Fruit fly (Drosophila melanogaster) whole organism, embryonic: ENCODE data around the gene Cpr67Fb.
A peak's percentile ranks its signal among the peaks of the same experiment; 100 is the strongest.

ENCODE experiments used
- Aef1 ChIP-seq: fragments of 200-800 bp; sonication (Bioruptor generic); IDR thresholded peaks from 3 replicates; pipeline ENCODE4 v1.3.6; 2022; ENCODE audit warnings: missing biosample characterization, missing genetic modification characterization
- Antp ChIP-seq: fragments of 200-800 bp; sonication (Bioruptor generic); optimal IDR thresholded peaks from 3 replicates; lab custom pipeline; 2016; ENCODE audit warnings: missing biosample characterization, missing genetic modification characterization
- Atf6 ChIP-seq: fragments of 200-800 bp; sonication (Bioruptor generic); IDR thresholded peaks from 2 replicates; pipeline ENCODE4 v1.3.6; 2022; ENCODE audit warnings: missing biosample characterization, missing genetic modification characterization
- B-H1 ChIP-seq: fragments of 200-800 bp; sonication (Bioruptor generic); IDR thresholded peaks from 3 replicates; pipeline ENCODE4 v1.3.6; 2022; ENCODE audit warnings: missing biosample characterization, missing genetic modification characterization
- Bdp1 ChIP-seq: fragments of 200-800 bp; sonication (Bioruptor generic); optimal IDR thresholded peaks from 3 replicates; lab custom pipeline; 2016; ENCODE audit warnings: missing biosample characterization, missing genetic modification characterization
- CG10543 ChIP-seq: fragments of 200-800 bp; sonication (Bioruptor generic); optimal IDR thresholded peaks from 3 replicates; lab custom pipeline; 2017; ENCODE audit warnings: missing biosample characterization, mild to moderate bottlenecking, missing genetic modification characterization, moderate library complexity
- CG10654 ChIP-seq: fragments of 200-800 bp; sonication (Bioruptor generic); optimal IDR thresholded peaks from 2 replicates; lab custom pipeline; 2016; ENCODE audit warnings: missing biosample characterization, missing genetic modification characterization
- CG10979 ChIP-seq: fragments of 200-800 bp; sonication (Bioruptor generic); optimal IDR thresholded peaks from 2 replicates; lab custom pipeline; 2018; ENCODE audit warnings: missing biosample characterization, mild to moderate bottlenecking, missing genetic modification characterization, moderate library complexity
- CG12155 ChIP-seq: fragments of 200-800 bp; sonication (Bioruptor generic); optimal IDR thresholded peaks from 3 replicates; lab custom pipeline; 2016; ENCODE audit warnings: missing biosample characterization, missing genetic modification characterization
- CG12219 ChIP-seq: fragments of 200-800 bp; sonication (Bioruptor generic); optimal IDR thresholded peaks from 3 replicates; lab custom pipeline; 2018; ENCODE audit warnings: missing biosample characterization, mild to moderate bottlenecking, missing genetic modification characterization
- CG18011 ChIP-seq: fragments of 200-800 bp; sonication (Bioruptor generic); optimal IDR thresholded peaks from 2 replicates; lab custom pipeline; 2017; ENCODE audit warnings: missing biosample characterization, missing genetic modification characterization, mild to moderate bottlenecking, moderate library complexity, missing genotype
- CG1832 ChIP-seq: fragments of 200-800 bp; sonication (Bioruptor generic); optimal IDR thresholded peaks from 2 replicates; lab custom pipeline; 2017; ENCODE audit warnings: missing biosample characterization, mild to moderate bottlenecking, missing genetic modification characterization, inconsistent platforms
- CG2129 ChIP-seq: fragments of 200-800 bp; sonication (Bioruptor generic); IDR thresholded peaks from 2 replicates; pipeline ENCODE4 v1.3.6; 2022; ENCODE audit warnings: missing biosample characterization, missing genetic modification characterization; ENCODE audit not compliant: partially characterized antibody
- CG2678 ChIP-seq: fragments of 200-800 bp; sonication (Bioruptor generic); optimal IDR thresholded peaks from 3 replicates; lab custom pipeline; 2019; ENCODE audit warnings: missing biosample characterization, mild to moderate bottlenecking, missing genetic modification characterization, moderate library complexity
- CG34422 ChIP-seq: fragments of 200-800 bp; sonication (Bioruptor generic); IDR thresholded peaks from 3 replicates; pipeline ENCODE4 v1.3.6; 2022; ENCODE audit warnings: missing biosample characterization, missing genetic modification characterization
- CG7786 ChIP-seq: fragments of 200-800 bp; sonication (Bioruptor generic); optimal IDR thresholded peaks from 2 replicates; lab custom pipeline; 2016; ENCODE audit warnings: missing biosample characterization, missing genetic modification characterization
- CG7963 ChIP-seq: fragments of 200-800 bp; sonication (Bioruptor generic); IDR thresholded peaks from 3 replicates; pipeline ENCODE4 v1.3.6; 2022; ENCODE audit warnings: missing biosample characterization, missing genetic modification characterization; ENCODE audit not compliant: partially characterized antibody
- CG8944 ChIP-seq: fragments of 200-800 bp; sonication (Bioruptor generic); optimal IDR thresholded peaks from 3 replicates; lab custom pipeline; 2016; ENCODE audit warnings: missing biosample characterization, missing genetic modification characterization
- CG9437 ChIP-seq: fragments of 200-800 bp; sonication (Bioruptor generic); optimal IDR thresholded peaks from 2 replicates; lab custom pipeline; 2018; ENCODE audit warnings: missing biosample characterization, mild to moderate bottlenecking, missing genetic modification characterization
- CG9817 ChIP-seq: fragments of 200-800 bp; sonication (Bioruptor generic); optimal IDR thresholded peaks from 2 replicates; lab custom pipeline; 2018; ENCODE audit warnings: missing biosample characterization, mild to moderate bottlenecking, missing genetic modification characterization, moderate library complexity
- CG9932 ChIP-seq: fragments of 200-800 bp; sonication (Bioruptor generic); IDR thresholded peaks from 2 replicates; pipeline ENCODE4 v1.3.6; 2022; ENCODE audit warnings: missing biosample characterization, missing genetic modification characterization
- HLH4C ChIP-seq: fragments of 200-800 bp; sonication (Bioruptor generic); IDR thresholded peaks from 3 replicates; pipeline ENCODE4 v1.3.6; 2022; ENCODE audit warnings: missing biosample characterization, missing genetic modification characterization; ENCODE audit not compliant: partially characterized antibody
- Hey ChIP-seq: fragments of 200-800 bp; sonication (Bioruptor generic); optimal IDR thresholded peaks from 3 replicates; lab custom pipeline; 2018; ENCODE audit warnings: missing biosample characterization, mild to moderate bottlenecking, missing genetic modification characterization
- HmgD ChIP-seq: fragments of 200-800 bp; sonication (Bioruptor generic); optimal IDR thresholded peaks from 3 replicates; lab custom pipeline; 2016; ENCODE audit warnings: missing biosample characterization, missing genetic modification characterization
- Hmr ChIP-seq: fragments of 200-800 bp; sonication (Bioruptor generic); optimal IDR thresholded peaks from 3 replicates; lab custom pipeline; 2017; ENCODE audit warnings: mild to moderate bottlenecking, missing biosample characterization, missing genetic modification reagents, missing genetic modification characterization
- Hr3 ChIP-seq: fragments of 200-800 bp; sonication (Bioruptor generic); optimal IDR thresholded peaks from 3 replicates; lab custom pipeline; 2016; ENCODE audit warnings: missing biosample characterization, missing genetic modification characterization
- Jarid2 ChIP-seq: fragments of 200-800 bp; sonication (Bioruptor generic); optimal IDR thresholded peaks from 3 replicates; lab custom pipeline; 2017; ENCODE audit warnings: mild to moderate bottlenecking, missing biosample characterization, missing genetic modification reagents, missing genetic modification characterization
- Lhr ChIP-seq: fragments of 200-800 bp; sonication (Bioruptor generic); optimal IDR thresholded peaks from 3 replicates; lab custom pipeline; 2017; ENCODE audit warnings: mild to moderate bottlenecking, missing biosample characterization, missing genetic modification reagents, missing genetic modification characterization
- Optix ChIP-seq: fragments of 200-800 bp; sonication (Bioruptor generic); IDR thresholded peaks from 3 replicates; pipeline ENCODE4 v1.3.6; 2022; ENCODE audit warnings: missing biosample characterization, missing genetic modification characterization
- Six4 ChIP-seq: fragments of 200-800 bp; sonication (Bioruptor generic); optimal IDR thresholded peaks from 2 replicates; lab custom pipeline; 2016; ENCODE audit warnings: missing biosample characterization, missing genetic modification characterization
- Tbp ChIP-seq: fragments of >200 bp; optimal IDR thresholded peaks from 2 replicates; lab custom pipeline; 2018; ENCODE audit warnings: missing biosample characterization, missing genetic modification characterization
- ap ChIP-seq: fragments of 200-800 bp; sonication (Bioruptor generic); IDR thresholded peaks from 2 replicates; pipeline ENCODE4 v1.3.6; 2022; ENCODE audit warnings: missing biosample characterization, missing genetic modification characterization
- bab2 ChIP-seq: fragments of 200-800 bp; sonication (Bioruptor generic); optimal IDR thresholded peaks from 2 replicates; lab custom pipeline; 2016; ENCODE audit warnings: missing biosample characterization, missing genetic modification characterization
- bigmax ChIP-seq: fragments of 200-800 bp; sonication (Bioruptor generic); optimal IDR thresholded peaks from 2 replicates; lab custom pipeline; 2018; ENCODE audit warnings: missing biosample characterization, mild to moderate bottlenecking, missing genetic modification characterization
- br ChIP-seq: fragments of >200 bp; optimal IDR thresholded peaks from 2 replicates; lab custom pipeline; 2017
- corto ChIP-seq: fragments of 200-800 bp; sonication (Bioruptor generic); optimal IDR thresholded peaks from 2 replicates; lab custom pipeline; 2016; ENCODE audit warnings: missing biosample characterization, mild to moderate bottlenecking, missing genetic modification characterization, moderate library complexity
- exex ChIP-seq: fragments of 200-800 bp; sonication (Bioruptor generic); optimal IDR thresholded peaks from 4 replicates; lab custom pipeline; 2018; ENCODE audit warnings: missing biosample characterization, mild to moderate bottlenecking, missing genetic modification characterization, moderate library complexity
- eyg ChIP-seq: fragments of 200-800 bp; sonication (Bioruptor generic); optimal IDR thresholded peaks from 3 replicates; lab custom pipeline; 2016; ENCODE audit warnings: missing biosample characterization, missing genetic modification characterization
- gsb ChIP-seq: fragments of 200-800 bp; sonication (Bioruptor generic); IDR thresholded peaks from 2 replicates; pipeline ENCODE4 v1.3.6; 2022; ENCODE audit warnings: missing biosample characterization, missing genetic modification characterization
- gsb-n ChIP-seq: fragments of 200-800 bp; sonication (Bioruptor generic); optimal IDR thresholded peaks from 3 replicates; lab custom pipeline; 2018; ENCODE audit warnings: missing biosample characterization, mild to moderate bottlenecking, missing genetic modification characterization
- hkb ChIP-seq, 2 experiments: fragments of 200-800 bp in 1 of 2; fragments of >200 bp in 1 of 2; sonication (Bioruptor generic) in 1 of 2; IDR thresholded peaks in 1 of 2; optimal IDR thresholded peaks in 1 of 2; 2 replicates each; pipeline versions ENCODE4 v1.3.6 to Lab custom; 2017 to 2022; ENCODE audit warnings: missing biosample characterization in 1 of 2, missing genetic modification characterization in 1 of 2
- insv ChIP-seq, 2 experiments: fragments of 200-800 bp; sonication (Bioruptor generic); optimal IDR thresholded peaks; 3 replicates each; lab custom pipeline; 2016 to 2018; ENCODE audit warnings: missing biosample characterization in 2 of 2, missing genetic modification characterization in 2 of 2
- odd ChIP-seq: fragments of 200-800 bp; sonication (Bioruptor generic); optimal IDR thresholded peaks from 2 replicates; lab custom pipeline; 2017; ENCODE audit warnings: missing biosample characterization, mild to moderate bottlenecking, missing genetic modification characterization
- pita ChIP-seq: fragments of 200-800 bp; sonication (Bioruptor generic); optimal IDR thresholded peaks from 2 replicates; lab custom pipeline; 2017; ENCODE audit warnings: missing biosample characterization, mild to moderate bottlenecking, missing genetic modification characterization
- pzg ChIP-seq: fragments of 200-800 bp; sonication (Bioruptor generic); optimal IDR thresholded peaks from 3 replicates; lab custom pipeline; 2018; ENCODE audit warnings: missing biosample characterization, mild to moderate bottlenecking, missing genetic modification characterization, moderate library complexity
- sd ChIP-seq: fragments of 200-800 bp; sonication (Bioruptor generic); optimal IDR thresholded peaks from 3 replicates; lab custom pipeline; 2018; ENCODE audit warnings: missing biosample characterization, mild to moderate bottlenecking, missing genetic modification characterization, moderate library complexity
- sens ChIP-seq: fragments of 200-800 bp; sonication (Bioruptor generic); peaks from one replicate; lab custom pipeline; 2016; ENCODE audit warnings: missing biosample characterization, missing genetic modification characterization
- tio ChIP-seq: fragments of 200-800 bp; sonication (Bioruptor generic); optimal IDR thresholded peaks from 2 replicates; lab custom pipeline; 2017; ENCODE audit warnings: missing biosample characterization, missing genetic modification characterization, inconsistent platforms
- trem ChIP-seq: fragments of 200-800 bp; optimal IDR thresholded peaks from 3 replicates; lab custom pipeline; 2019; ENCODE audit warnings: missing biosample characterization, mild to moderate bottlenecking, missing genetic modification characterization, moderate library complexity
- wek ChIP-seq: fragments of 200-800 bp; sonication (Bioruptor generic); optimal IDR thresholded peaks from 3 replicates; lab custom pipeline; 2018; ENCODE audit warnings: missing biosample characterization, mild to moderate bottlenecking, missing genetic modification characterization, moderate library complexity

Gene Cpr67Fb

dm6 chr3L:10897534-10898255 lies 3.7 kb downstream of the Cpr67Fb start (continued):
- TF ChIP-seq HLH4C (GFP tag; lab: Robert Waterston, UW) (no peak), Atf6 (GFP tag; lab: Robert Waterston, UW) (no peak), CG10543 (no peak), bab2 (GFP tag; lab: Kevin White, UChicago) (no peak), HmgD (GFP tag; lab: Kevin White, UChicago) (no peak), tio (no peak), corto (GFP tag; lab: Kevin White, UChicago) (no peak), sens (GFP tag; lab: Kevin White, UChicago) (peak; percentile 81), odd (GFP tag; lab: Kevin White, UChicago) (no peak), CG9932 (GFP tag; lab: Robert Waterston, UW) (no peak), hkb (optimal IDR thresholded peaks at IDR 0.05; lab: Kevin White, UChicago) (no peak), hkb (GFP tag; IDR thresholded peaks at IDR 0.05; lab: Robert Waterston, UW) (0 out of 2 replicates have a peak, but pooled peaks have one; percentile 15), Lhr (GFP tag; lab: Kevin White, UChicago) (no peak), trem (tag; lab: Kevin White, UChicago) (no peak), wek (GFP tag; lab: Kevin White, UChicago) (peak; percentile 24), br (lab: Kevin White, UChicago) (no peak), Antp (no peak), gsb (GFP tag; lab: Robert Waterston, UW) (no peak), Bdp1 (no peak), CG34422 (GFP tag; lab: Robert Waterston, UW) (peak; percentile 29; the same call in 2 of the 3 replicates), pita (GFP tag; lab: Kevin White, UChicago) (no peak), sd (peak; percentile 49), CG10979 (tag; lab: Kevin White, UChicago) (no peak), Optix (GFP tag; lab: Robert Waterston, UW) (no peak), CG9817 (no peak), B-H1 (GFP tag; lab: Robert Waterston, UW) (no peak), CG9437 (no peak), CG1832 (no peak), pzg (GFP tag; lab: Kevin White, UChicago) (no peak), Six4 (GFP tag; lab: Kevin White, UChicago) (no peak), insv (GFP tag; optimal IDR thresholded peaks at IDR 0.05; lab: Kevin White, UChicago) (no peak), Hey (tag; lab: Kevin White, UChicago) (no peak), Hr3 (GFP tag; lab: Kevin White, UChicago) (no peak), CG8944 (GFP tag; lab: Kevin White, UChicago) (no peak), CG12219 (GFP tag; lab: Kevin White, UChicago) (no peak), CG7963 (GFP tag; lab: Robert Waterston, UW) (no peak), Aef1 (GFP tag; lab: Robert Waterston, UW) (peak; percentile 36; the same call in 1 of the 3 replicates), gsb-n (tag; lab: Kevin White, UChicago) (peak; percentile 1), ap (no peak), eyg (GFP tag; lab: Kevin White, UChicago) (no peak), Jarid2 (peak; percentile 7), CG7786 (GFP tag; lab: Kevin White, UChicago) (no peak), CG2129 (GFP tag; lab: Robert Waterston, UW) (no peak), CG10654 (no peak), CG18011 (no peak), Hmr (GFP tag; lab: Kevin White, UChicago) (no peak), CG2678 (tag; lab: Kevin White, UChicago) (peak; percentile 22), exex (no peak), bigmax (GFP tag; lab: Kevin White, UChicago) (no peak), Tbp (GFP tag; lab: Kevin White, UChicago) (no peak), CG12155 (no peak)
